Worm (Caenorhabditis elegans): ENCODE data around the gene ceh-10.

The ceh-10 gene

ce11 chrIII:5834663-5835062 lies 35.8 kb downstream of the ceh-10 start:
- TF ChIP-seq drap-1 (GFP tag; optimal IDR thresholded peaks at IDR 0.05) (no peak), ces-1 (GFP tag; optimal IDR thresholded peaks at IDR 0.05) (peak; percentile 54)

DNA sequence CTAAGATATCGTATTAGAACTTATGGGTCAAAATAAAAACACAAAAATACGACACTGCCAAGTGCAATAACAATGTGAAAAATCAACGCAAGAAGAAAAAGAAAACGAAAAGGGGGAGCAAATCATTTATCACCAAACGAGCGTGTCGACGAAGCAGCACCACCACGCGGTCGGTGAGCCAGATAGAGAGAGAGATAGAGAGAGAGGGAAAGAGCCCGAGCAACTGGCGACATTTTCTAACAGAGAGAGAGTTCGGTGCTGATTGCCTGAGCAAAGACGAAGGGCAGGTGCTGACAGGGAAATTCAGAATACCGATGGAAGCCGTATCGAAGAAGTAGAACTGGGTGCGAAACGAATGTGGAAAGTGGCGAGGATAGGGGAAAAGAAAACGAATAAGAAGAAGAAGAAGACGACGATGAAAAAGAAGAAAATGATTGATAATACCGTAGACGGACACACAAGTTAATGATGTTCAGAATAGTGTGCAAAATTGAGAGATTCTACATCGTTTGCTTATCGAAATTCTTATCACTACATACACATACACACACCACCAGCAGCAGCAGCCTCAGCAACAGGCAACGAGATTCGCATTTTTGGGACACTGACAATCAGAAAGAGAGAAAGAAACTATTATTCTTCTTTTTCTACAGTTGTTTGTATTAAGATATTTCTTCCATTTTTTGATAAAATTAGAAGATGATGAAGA lies 36.5 kb downstream of the ceh-10 start:
- TF ChIP-seq hlh-1 (tag; optimal IDR thresholded peaks at IDR 0.05) (peak; percentile 88), sem-2 (GFP tag; optimal IDR thresholded peaks at IDR 0.05) (no peak), unc-120 (tag; optimal IDR thresholded peaks at IDR 0.05; ENCODE audit: poor library complexity, severe bottlenecking) (peak; percentile 53), snpc-4 (tag; optimal IDR thresholded peaks at IDR 0.05) (no peak), elt-3 (tag; optimal IDR thresholded peaks at IDR 0.05) (peak; percentile 10)

- TF ChIP-seq ces-1 (GFP tag; optimal IDR thresholded peaks at IDR 0.05) (no peak), elt-1 (tag; optimal IDR thresholded peaks at IDR 0.05; ENCODE audit: borderline replicate concordance, insufficient read depth) (peak; percentile 6), elt-3 (tag; optimal IDR thresholded peaks at IDR 0.05) (no peak), zip-8 (tag; optimal IDR thresholded peaks at IDR 0.05) (no peak)
Measured at ce11 chrIII:5836261-5836660, 37.4 kb downstream of the ceh-10 start.

DNA sequence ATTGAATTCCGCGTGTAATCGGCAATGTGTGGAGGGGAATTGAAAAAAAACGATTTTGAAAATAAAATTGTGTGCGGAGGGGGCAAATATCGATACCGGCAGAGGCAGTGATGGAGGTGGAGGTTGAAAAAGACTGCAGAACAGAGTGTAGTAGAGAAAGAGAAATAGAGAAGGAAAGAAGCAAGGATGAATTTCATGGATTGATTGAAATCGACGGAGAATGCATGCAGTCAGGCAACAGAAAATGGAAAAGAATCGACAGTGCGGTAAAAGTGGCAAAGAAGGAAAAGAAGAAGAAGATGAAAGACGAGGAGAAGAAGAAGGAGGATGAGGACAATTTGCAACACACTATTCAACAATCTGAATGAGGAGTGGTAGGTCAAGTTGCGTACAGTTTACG lies 38.0 kb downstream of the ceh-10 start, which contains the start of gene W04D12.1:
W04D12.1 (plus strand) TSS at position 111 of the 400 bp plus-strand sequence.
- peak; percentile 21 for TF ChIP-seq sptf-1 (tag; optimal IDR thresholded peaks at IDR 0.05)
- TF ChIP-seq ham-2 (GFP tag; optimal IDR thresholded peaks at IDR 0.05): no peak
- no peak for TF ChIP-seq ces-1 (GFP tag; optimal IDR thresholded peaks at IDR 0.05)
- TF ChIP-seq tbx-8 (GFP tag; optimal IDR thresholded peaks at IDR 0.05): no peak
- no peak for TF ChIP-seq nhr-2 (tag; optimal IDR thresholded peaks at IDR 0.05)
- no peak for TF ChIP-seq elt-3 (tag; optimal IDR thresholded peaks at IDR 0.05)
- no peak for TF ChIP-seq unc-120 (tag; optimal IDR thresholded peaks at IDR 0.05; ENCODE audit: poor library complexity, severe bottlenecking)
- peak; percentile 27 for TF ChIP-seq nhr-237 (tag; optimal IDR thresholded peaks at IDR 0.05)
- TF ChIP-seq nhr-12 (tag; optimal IDR thresholded peaks at IDR 0.05): no peak
- no peak for TF ChIP-seq nhr-28 (tag; optimal IDR thresholded peaks at IDR 0.05)
- no peak for TF ChIP-seq mls-2 (tag; optimal IDR thresholded peaks at IDR 0.05)

DNA sequence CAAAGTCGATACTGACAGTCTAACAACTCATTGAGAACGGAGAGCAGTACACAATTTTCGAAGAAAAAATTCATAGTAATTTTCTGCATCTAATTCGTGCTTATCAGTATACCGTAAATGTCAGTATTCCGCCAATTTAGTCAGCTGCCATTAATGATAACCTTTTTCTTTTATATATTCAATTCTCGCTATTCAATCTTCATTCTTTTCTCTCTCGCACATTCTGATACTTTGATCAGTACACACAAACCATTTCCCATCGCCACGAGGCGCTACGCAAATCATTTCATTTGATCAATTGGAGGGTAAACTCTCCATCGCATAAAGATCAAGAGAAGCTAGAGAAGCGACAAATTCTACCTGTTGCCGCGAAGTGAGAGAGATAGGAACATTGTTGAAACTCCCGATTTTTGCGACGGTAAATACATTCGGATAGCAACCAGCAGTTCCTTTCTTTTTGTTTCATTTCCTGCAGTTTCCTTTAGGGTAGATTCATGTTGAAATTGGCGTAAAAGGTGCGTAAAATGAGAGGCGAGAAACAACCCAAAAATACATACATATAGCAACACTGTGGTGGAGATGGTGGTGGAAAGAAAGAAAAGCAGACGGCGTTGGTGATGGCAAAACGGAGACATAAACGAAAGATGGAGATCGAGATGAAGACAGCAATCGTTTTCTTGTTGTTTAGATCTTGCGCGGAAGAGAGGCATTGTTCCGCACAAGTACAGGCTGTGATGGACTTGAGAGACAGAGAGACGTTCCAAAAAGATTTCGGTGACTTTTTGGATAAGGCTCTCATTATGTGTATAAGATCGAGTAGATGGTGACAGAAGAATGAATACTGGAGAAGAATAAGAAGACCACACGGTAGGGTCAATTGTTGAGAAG lies 39.6 kb downstream of the ceh-10 start:
- TF ChIP-seq ztf-11 (tag; optimal IDR thresholded peaks at IDR 0.05): no peak
- TF ChIP-seq ham-2 (GFP tag; optimal IDR thresholded peaks at IDR 0.05): peak; percentile 48
- TF ChIP-seq nhr-28 (tag; optimal IDR thresholded peaks at IDR 0.05): no peak
- TF ChIP-seq mep-1 (tag; optimal IDR thresholded peaks at IDR 0.05): peak; percentile 26
- peak; percentile 95 for TF ChIP-seq elt-1 (tag; optimal IDR thresholded peaks at IDR 0.05; ENCODE audit: borderline replicate concordance, insufficient read depth)
- peak; percentile 15 for TF ChIP-seq elt-3 (tag; optimal IDR thresholded peaks at IDR 0.05)
- TF ChIP-seq lsy-2 (tag; optimal IDR thresholded peaks at IDR 0.05): no peak

DNA sequence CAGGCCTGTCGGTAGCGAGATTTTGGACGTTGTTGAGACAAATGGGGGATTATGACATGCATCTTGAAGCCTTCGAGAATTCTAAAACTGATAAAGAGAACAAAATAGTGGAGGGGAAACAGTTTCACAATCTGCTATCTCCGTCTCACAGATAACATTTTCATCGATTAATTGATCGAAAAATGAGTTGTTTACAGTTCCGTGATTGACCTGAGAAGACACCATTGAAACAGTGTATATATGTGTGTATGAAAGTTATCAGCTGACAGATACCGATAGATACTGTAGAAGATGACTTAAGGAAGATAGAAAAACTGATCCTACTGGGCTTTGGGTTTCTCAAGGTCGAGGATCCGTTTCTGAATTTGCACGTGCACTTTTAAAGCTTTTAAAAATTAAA lies 40.3 kb downstream of the ceh-10 start:
- TF ChIP-seq nhr-2 (tag; optimal IDR thresholded peaks at IDR 0.05) (no peak), elt-1 (tag; optimal IDR thresholded peaks at IDR 0.05; ENCODE audit: borderline replicate concordance, insufficient read depth) (no peak), elt-3 (tag; optimal IDR thresholded peaks at IDR 0.05) (peak; percentile 32), cnd-1 (tag; optimal IDR thresholded peaks at IDR 0.05) (no peak)

DNA sequence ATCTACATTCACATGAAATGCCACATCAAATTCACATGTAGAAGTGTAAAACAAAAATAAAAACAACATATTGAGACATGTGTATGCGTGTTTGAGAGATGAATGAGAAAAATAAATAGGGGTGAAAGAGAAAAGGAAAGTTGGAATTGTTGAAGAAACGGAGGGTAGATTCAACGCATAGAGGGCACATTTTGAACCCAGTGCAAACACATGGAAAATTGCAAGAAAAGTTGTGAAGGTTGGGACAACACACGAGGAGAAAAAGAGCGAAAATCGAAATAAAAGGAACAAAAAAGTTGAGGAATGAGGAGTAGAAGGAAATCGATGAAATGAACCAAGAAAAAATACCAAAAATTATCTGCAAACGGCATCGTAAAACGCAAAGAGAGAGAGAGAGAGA lies 40.8 kb downstream of the ceh-10 start:
- TF ChIP-seq hlh-1 (tag; optimal IDR thresholded peaks at IDR 0.05) (no peak), unc-39 (tag; optimal IDR thresholded peaks at IDR 0.05) (no peak), elt-3 (tag; optimal IDR thresholded peaks at IDR 0.05) (no peak), nhr-2 (tag; optimal IDR thresholded peaks at IDR 0.05) (no peak), sptf-1 (tag; optimal IDR thresholded peaks at IDR 0.05) (no peak), elt-1 (tag; optimal IDR thresholded peaks at IDR 0.05; ENCODE audit: borderline replicate concordance, insufficient read depth) (no peak), ham-2 (GFP tag; optimal IDR thresholded peaks at IDR 0.05) (no peak), mls-2 (tag; optimal IDR thresholded peaks at IDR 0.05) (no peak), pha-4 (tag; optimal IDR thresholded peaks at IDR 0.05) (no peak), ztf-11 (tag; optimal IDR thresholded peaks at IDR 0.05) (no peak), tbx-8 (GFP tag; optimal IDR thresholded peaks at IDR 0.05) (no peak), mep-1 (tag; optimal IDR thresholded peaks at IDR 0.05) (no peak), ces-1 (GFP tag; optimal IDR thresholded peaks at IDR 0.05) (no peak), nhr-12 (tag; optimal IDR thresholded peaks at IDR 0.05) (no peak), nhr-237 (tag; optimal IDR thresholded peaks at IDR 0.05) (no peak), flh-1 (GFP tag; optimal IDR thresholded peaks at IDR 0.05) (no peak), zip-8 (tag; optimal IDR thresholded peaks at IDR 0.05) (no peak), blmp-1 (tag; optimal IDR thresholded peaks at IDR 0.05) (no peak), ceh-83 (GFP tag; optimal IDR thresholded peaks at IDR 0.05) (no peak), sem-2 (GFP tag; optimal IDR thresholded peaks at IDR 0.05) (no peak)

All from whole organism, mixed stage, embryonic.